Worm (Caenorhabditis elegans): ENCODE measurements around the gene clec-170.

DNA sequence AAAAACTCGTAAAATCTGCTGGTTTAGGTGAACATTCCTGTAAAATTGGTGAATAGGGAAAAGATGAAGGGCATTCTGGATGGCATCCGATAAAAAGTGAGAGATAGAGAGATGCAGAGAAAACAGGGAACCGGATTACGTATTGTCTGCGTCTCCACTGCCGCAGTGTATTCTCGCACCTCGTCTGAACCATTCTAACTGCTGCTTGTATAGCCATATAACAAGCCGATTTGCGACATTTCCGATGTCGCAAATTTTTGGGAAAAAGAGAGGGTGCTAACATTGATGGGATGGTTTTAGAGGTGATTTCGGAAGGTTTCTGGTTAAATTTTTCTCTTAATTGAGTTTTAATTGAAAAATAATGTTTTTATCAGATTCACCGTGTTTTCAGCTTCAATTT lies 45.5 kb upstream of the clec-170 start, which contains the start of gene W09G12.10:
- TF ChIP-seq ama-1 (optimal IDR thresholded peaks at IDR 0.05) (no peak), mdl-1 (tag; optimal IDR thresholded peaks at IDR 0.05) (no peak), nhr-129 (tag; optimal IDR thresholded peaks at IDR 0.05) (no peak), ceh-82 (tag; optimal IDR thresholded peaks at IDR 0.05) (no peak), snpc-4 (tag; optimal IDR thresholded peaks at IDR 0.05) (no peak), blmp-1 (tag; optimal IDR thresholded peaks at IDR 0.05; ENCODE audit: insufficient read depth) (no peak), nhr-10 (tag; optimal IDR thresholded peaks at IDR 0.05) (no peak), lin-39 (tag; optimal IDR thresholded peaks at IDR 0.05) (no peak), unc-62 (GFP tag; optimal IDR thresholded peaks at IDR 0.05) (no peak)
